Worm (Caenorhabditis elegans) whole organism, L4 larva: Measurements from ENCODE around the gene nck-1.

Source experiments
- F10B5.3 ChIP-seq: sonication (generic microtip); optimal IDR thresholded peaks from 2 replicates; lab custom pipeline; 2016; ENCODE audit warnings: mild to moderate bottlenecking, missing genetic modification characterization, missing compliant biosample characterization
- R02D3.7 ChIP-seq: fragments of 150-350 bp; sonication (generic microtip); optimal IDR thresholded peaks from 3 replicates; lab custom pipeline; 2014; ENCODE audit warnings: missing biosample characterization, missing genetic modification characterization
- T26A8.4 ChIP-seq: fragments of 200-800 bp; sonication (Bioruptor generic); IDR thresholded peaks from 2 replicates; pipeline ENCODE4 v1.3.6; 2022; ENCODE audit warnings: missing genetic modification characterization, missing compliant biosample characterization
- Y48G9A.11 ChIP-seq: fragments of 200-800 bp; sonication (Bioruptor generic); IDR thresholded peaks from 2 replicates; pipeline ENCODE4 v1.3.6; 2022; ENCODE audit warnings: missing genetic modification reagents, missing genetic modification characterization, missing compliant biosample characterization
- aly-2 ChIP-seq: sonication (generic microtip); optimal IDR thresholded peaks from 2 replicates; lab custom pipeline; 2018; ENCODE audit warnings: missing biosample characterization, missing genetic modification characterization
- ama-1 ChIP-seq: fragments of 150-350 bp; optimal IDR thresholded peaks from 2 replicates; lab custom pipeline; 2014; ENCODE audit warnings: inconsistent platforms, mixed read lengths
- ceh-20 ChIP-seq: fragments of 200-800 bp; sonication (Bioruptor generic); IDR thresholded peaks from 2 replicates; pipeline ENCODE4 v1.3.6; 2022; ENCODE audit warnings: missing genetic modification reagents, missing genetic modification characterization, missing compliant biosample characterization
- ceh-32 ChIP-seq: sonication (generic microtip); optimal IDR thresholded peaks from 2 replicates; lab custom pipeline; 2016; ENCODE audit warnings: mild to moderate bottlenecking, missing genetic modification characterization, missing compliant biosample characterization; ENCODE audit not compliant: poor library complexity
- ceh-44 ChIP-seq: fragments of 200-800 bp; sonication (Bioruptor generic); IDR thresholded peaks from 2 replicates; pipeline ENCODE4 v1.3.6; 2022; ENCODE audit warnings: missing genetic modification reagents, missing genetic modification characterization, missing compliant biosample characterization
- cey-2 ChIP-seq: sonication (generic microtip); optimal IDR thresholded peaks from 3 replicates; lab custom pipeline; 2017; ENCODE audit warnings: missing genetic modification characterization, mild to moderate bottlenecking, missing compliant biosample characterization, antibody characterized with exemption, borderline replicate concordance; ENCODE audit not compliant: insufficient read depth
- daf-12 ChIP-seq: fragments of 150-350 bp; optimal IDR thresholded peaks from 2 replicates; lab custom pipeline; 2014; ENCODE audit warnings: missing biosample characterization, missing genetic modification reagents, missing genetic modification characterization
- daf-16 ChIP-seq, 3 experiments: sonication (generic microtip); optimal IDR thresholded peaks; 2 replicates each; lab custom pipeline; 2016 to 2017; ENCODE audit warnings: missing genetic modification characterization in 3 of 3, missing genetic modification reagents in 3 of 3, mild to moderate bottlenecking in 2 of 3, missing compliant biosample characterization in 2 of 3, missing biosample characterization in 1 of 3, moderate library complexity in 1 of 3
- daf-19 ChIP-seq: fragments of 200-800 bp; sonication (Bioruptor generic); conservative IDR thresholded peaks from 2 replicates; pipeline ENCODE4 v1.3.6; 2022; ENCODE audit warnings: missing genetic modification characterization, missing compliant biosample characterization
- dmd-6 ChIP-seq: fragments of 200-800 bp; sonication (Bioruptor generic); IDR thresholded peaks from 2 replicates; pipeline ENCODE4 v1.3.6; 2022; ENCODE audit warnings: missing genetic modification reagents, missing genetic modification characterization, missing compliant biosample characterization
- dpl-1 ChIP-seq: fragments of 150-350 bp; optimal IDR thresholded peaks from 2 replicates; lab custom pipeline; 2014; ENCODE audit warnings: missing biosample characterization, missing genetic modification reagents, missing genetic modification characterization
- gei-8 ChIP-seq: fragments of 200-800 bp; sonication (Bioruptor generic); optimal IDR thresholded peaks from 2 replicates; lab custom pipeline; 2018; ENCODE audit warnings: mild to moderate bottlenecking, missing genetic modification characterization, missing compliant biosample characterization
- hmg-1.1 ChIP-seq: fragments of 200-800 bp; sonication (Bioruptor generic); IDR thresholded peaks from 2 replicates; pipeline ENCODE4 v1.3.6; 2022; ENCODE audit warnings: missing genetic modification reagents, missing genetic modification characterization, missing compliant biosample characterization
- jun-1 ChIP-seq: fragments of 150-350 bp; optimal IDR thresholded peaks from 2 replicates; lab custom pipeline; 2014; ENCODE audit warnings: missing biosample characterization, missing genetic modification reagents, missing genetic modification characterization
- lim-7 ChIP-seq: fragments of 200-800 bp; sonication (Bioruptor generic); IDR thresholded peaks from 2 replicates; pipeline ENCODE4 v1.3.6; 2022; ENCODE audit warnings: missing genetic modification characterization, missing compliant biosample characterization
- lin-15B ChIP-seq: fragments of 150-350 bp; sonication (generic microtip); optimal IDR thresholded peaks from 3 replicates; lab custom pipeline; 2014; ENCODE audit warnings: missing biosample characterization, missing genetic modification characterization
- lin-29 ChIP-seq: fragments of 200-800 bp; sonication (Bioruptor generic); IDR thresholded peaks from 2 replicates; pipeline ENCODE4 v1.3.6; 2022; ENCODE audit warnings: missing genetic modification reagents, missing genetic modification characterization, missing compliant biosample characterization
- lin-38 ChIP-seq: fragments of 200-800 bp; sonication (Bioruptor generic); IDR thresholded peaks from 2 replicates; pipeline ENCODE4 v1.3.6; 2022; ENCODE audit warnings: missing genetic modification reagents, missing genetic modification characterization, missing compliant biosample characterization
- lin-39 ChIP-seq: fragments of 150-350 bp; optimal IDR thresholded peaks from 2 replicates; lab custom pipeline; 2014; ENCODE audit warnings: missing biosample characterization, missing genetic modification reagents, missing genetic modification characterization
- lir-3 ChIP-seq: sonication (generic microtip); optimal IDR thresholded peaks from 2 replicates; lab custom pipeline; 2016; ENCODE audit warnings: mild to moderate bottlenecking, missing genetic modification characterization, missing compliant biosample characterization
- madf-9 ChIP-seq: fragments of 200-800 bp; sonication (Bioruptor generic); conservative IDR thresholded peaks from 2 replicates; pipeline ENCODE4 v1.3.6; 2022; ENCODE audit warnings: missing genetic modification reagents, missing genetic modification characterization, missing compliant biosample characterization
- mep-1 ChIP-seq: fragments of 150-350 bp; sonication (generic microtip); optimal IDR thresholded peaks from 3 replicates; lab custom pipeline; 2014; ENCODE audit warnings: missing biosample characterization, missing genetic modification characterization
- mes-2 ChIP-seq: sonication (generic microtip); optimal IDR thresholded peaks from 2 replicates; lab custom pipeline; 2016; ENCODE audit warnings: missing genotype, mild to moderate bottlenecking, missing genetic modification characterization, missing compliant biosample characterization; ENCODE audit not compliant: poor library complexity, severe bottlenecking
- mxl-3 ChIP-seq: fragments of 200-800 bp; sonication (Bioruptor generic); optimal IDR thresholded peaks from 2 replicates; lab custom pipeline; 2018; ENCODE audit warnings: mild to moderate bottlenecking, missing genetic modification characterization, missing compliant biosample characterization
- nhr-11 ChIP-seq: fragments of 150-350 bp; optimal IDR thresholded peaks from 2 replicates; lab custom pipeline; 2014; ENCODE audit warnings: missing biosample characterization, missing genetic modification characterization
- nhr-237 ChIP-seq: sonication (generic microtip); optimal IDR thresholded peaks from 2 replicates; lab custom pipeline; 2017; ENCODE audit warnings: missing biosample characterization, missing genetic modification characterization
- nhr-28 ChIP-seq: fragments of 150-350 bp; optimal IDR thresholded peaks from 2 replicates; lab custom pipeline; 2014; ENCODE audit warnings: missing biosample characterization, missing genetic modification characterization
- nhr-42 ChIP-seq: fragments of 200-800 bp; sonication (Bioruptor generic); IDR thresholded peaks from 2 replicates; pipeline ENCODE4 v1.3.6; 2022; ENCODE audit warnings: missing genetic modification characterization, missing compliant biosample characterization
- nhr-48 ChIP-seq: sonication (generic microtip); optimal IDR thresholded peaks from 2 replicates; lab custom pipeline; 2016; ENCODE audit warnings: mild to moderate bottlenecking, missing genetic modification characterization, missing compliant biosample characterization
- nhr-6 ChIP-seq: fragments of 150-350 bp; optimal IDR thresholded peaks from 2 replicates; lab custom pipeline; 2014; ENCODE audit warnings: missing biosample characterization, missing genetic modification characterization
- pha-4 ChIP-seq, 2 experiments: fragments of 150-350 bp in 1 of 2; fragments of 200-800 bp in 1 of 2; sonication (Bioruptor generic) in 1 of 2; IDR thresholded peaks in 1 of 2; optimal IDR thresholded peaks in 1 of 2; 2 replicates each; pipeline versions ENCODE4 v1.3.6 to Lab custom; 2014 to 2022; ENCODE audit warnings: missing genetic modification characterization in 2 of 2, missing genetic modification reagents in 2 of 2, missing biosample characterization in 1 of 2, missing compliant biosample characterization in 1 of 2
- php-3 ChIP-seq: fragments of 200-800 bp; sonication (Bioruptor generic); IDR thresholded peaks from 2 replicates; pipeline ENCODE4 v1.3.6; 2022; ENCODE audit warnings: missing genetic modification reagents, missing genetic modification characterization, missing compliant biosample characterization
- saeg-2 ChIP-seq: fragments of 200-800 bp; sonication (Bioruptor generic); IDR thresholded peaks from 2 replicates; pipeline ENCODE4 v1.3.6; 2022; ENCODE audit warnings: missing genetic modification reagents, missing genetic modification characterization, missing compliant biosample characterization
- sdz-12 ChIP-seq: fragments of 200-800 bp; sonication (Bioruptor generic); optimal IDR thresholded peaks from 2 replicates; lab custom pipeline; 2018; ENCODE audit warnings: mild to moderate bottlenecking, missing genetic modification characterization, missing compliant biosample characterization
- set-16 ChIP-seq: fragments of 200-800 bp; sonication (Bioruptor generic); IDR thresholded peaks from 2 replicates; pipeline ENCODE4 v1.3.6; 2022; ENCODE audit warnings: missing genetic modification reagents, missing genetic modification characterization, missing compliant biosample characterization
- skn-1 ChIP-seq: fragments of 150-350 bp; optimal IDR thresholded peaks from 2 replicates; lab custom pipeline; 2014; ENCODE audit warnings: missing biosample characterization, missing genetic modification characterization
- snpc-1.2 ChIP-seq: fragments of 200-800 bp; sonication (Bioruptor generic); IDR thresholded peaks from 2 replicates; pipeline ENCODE4 v1.3.6; 2022; ENCODE audit warnings: missing genetic modification reagents, missing genetic modification characterization, missing compliant biosample characterization
- spr-1 ChIP-seq: sonication (generic microtip); optimal IDR thresholded peaks from 2 replicates; lab custom pipeline; 2016; ENCODE audit warnings: mild to moderate bottlenecking, missing genetic modification characterization, missing compliant biosample characterization
- tag-97 ChIP-seq: fragments of 200-800 bp; sonication (Bioruptor generic); IDR thresholded peaks from 2 replicates; pipeline ENCODE4 v1.3.6; 2022; ENCODE audit warnings: missing genetic modification characterization, missing compliant biosample characterization
- unc-39 ChIP-seq: sonication (generic microtip); optimal IDR thresholded peaks from 2 replicates; lab custom pipeline; 2017; ENCODE audit warnings: missing biosample characterization, missing genetic modification characterization
- unc-62 ChIP-seq, 3 experiments: fragments of 150-350 bp in 1 of 3; sonication (generic microtip); optimal IDR thresholded peaks in 2 of 3; peaks in 1 of 3; 1 replicate in 1 of 3; 2 replicates in 2 of 3; lab custom pipeline; 2014 to 2017; ENCODE audit warnings: missing biosample characterization in 3 of 3, missing genetic modification characterization in 3 of 3, missing genetic modification reagents in 3 of 3, missing genotype in 1 of 3
- vab-7 ChIP-seq: fragments of 200-800 bp; sonication (Bioruptor generic); IDR thresholded peaks from 2 replicates; pipeline ENCODE4 v1.3.6; 2022; ENCODE audit warnings: missing genetic modification reagents, missing genetic modification characterization, missing compliant biosample characterization
- zip-11 ChIP-seq: fragments of 200-800 bp; sonication (Bioruptor generic); IDR thresholded peaks from 2 replicates; pipeline ENCODE4 v1.3.6; 2022; ENCODE audit warnings: missing genetic modification characterization, missing compliant biosample characterization
- ztf-11 ChIP-seq: fragments of 150-350 bp; optimal IDR thresholded peaks from 2 replicates; lab custom pipeline; 2014; ENCODE audit warnings: missing biosample characterization, missing genetic modification characterization

The nck-1 gene

ce11 chrX:4145051-4145826 lies 8.0 kb downstream of the nck-1 start (continued):
- TF ChIP-seq set-16 (GFP tag; lab: Robert Waterston, UW) (peak; percentile 60; the same call in 1 of the 2 replicates), Y48G9A.11 (GFP tag; lab: Robert Waterston, UW) (no peak), nhr-48 (peak; percentile 65), daf-12 (tag; lab: Kevin White, UChicago) (no peak), zip-11 (GFP tag; lab: Robert Waterston, UW) (no peak), ama-1 (lab: Kevin White, UChicago) (peak; percentile 80), nhr-237 (tag; lab: Kevin White, UChicago) (no peak), lir-3 (no peak), dmd-6 (GFP tag; lab: Robert Waterston, UW) (peak; percentile 97), unc-39 (tag; lab: Kevin White, UChicago) (no peak), T26A8.4 (peak; percentile 35), lin-38 (GFP tag; lab: Robert Waterston, UW) (peak; percentile 35), aly-2 (tag; lab: Kevin White, UChicago) (no peak), lin-39 (tag; lab: Kevin White, UChicago) (no peak), lin-29 (no peak), vab-7 (GFP tag; lab: Robert Waterston, UW) (no peak), pha-4 (GFP tag; IDR thresholded peaks at IDR 0.05; lab: Robert Waterston, UW) (peak; percentile 38; the same call in 1 of the 2 replicates), pha-4 (tag; optimal IDR thresholded peaks at IDR 0.05; lab: Kevin White, UChicago) (peak; percentile 55), tag-97 (no peak), daf-19 (GFP tag; lab: Robert Waterston, UW) (no peak), hmg-1.1 (peak; percentile 62), skn-1 (tag; lab: Kevin White, UChicago) (no peak), saeg-2 (GFP tag; lab: Robert Waterston, UW) (no peak), lin-15B (tag; lab: Kevin White, UChicago) (no peak), mes-2 (peak; percentile 63), php-3 (GFP tag; lab: Robert Waterston, UW) (peak; percentile 9; the same call in 1 of the 2 replicates), mep-1 (peak; percentile 82), jun-1 (tag; lab: Kevin White, UChicago) (no peak), mxl-3 (GFP tag; lab: Kevin White, UChicago) (peak; percentile 93), nhr-6 (tag; lab: Kevin White, UChicago) (peak; percentile 9), dpl-1 (GFP tag; lab: Kevin White, UChicago) (peak; percentile 23), snpc-1.2 (GFP tag; lab: Robert Waterston, UW) (no peak), sdz-12 (GFP tag; lab: Kevin White, UChicago) (no peak), madf-9 (0 out of 2 replicates have a peak, but pooled peaks have one; percentile 7), ceh-44 (GFP tag; lab: Robert Waterston, UW) (peak; percentile 67; the same call in 1 of the 2 replicates), lim-7 (GFP tag; lab: Robert Waterston, UW) (no peak), ztf-11 (tag; lab: Kevin White, UChicago) (no peak), R02D3.7 (tag; lab: Kevin White, UChicago) (no peak), daf-16 (GFP tag; optimal IDR thresholded peaks at IDR 0.05; lab: Kevin White, UChicago) (peak in 1 of 2 experiments; percentile 34), daf-16 (tag; optimal IDR thresholded peaks at IDR 0.05; lab: Kevin White, UChicago) (peak; percentile 70), nhr-42 (GFP tag; lab: Robert Waterston, UW) (0 out of 2 replicates have a peak, but pooled peaks have one; percentile 47), nhr-28 (tag; lab: Kevin White, UChicago) (peak; percentile 97), F10B5.3 (tag; lab: Kevin White, UChicago) (no peak), nhr-11 (tag; lab: Kevin White, UChicago) (peak; percentile 64), ceh-32 (tag; lab: Kevin White, UChicago) (no peak), spr-1 (tag; lab: Kevin White, UChicago) (peak; percentile 9), ceh-20 (GFP tag; lab: Robert Waterston, UW) (peak; percentile 15; the same call in 1 of the 2 replicates), unc-62 (GFP tag; optimal IDR thresholded peaks at IDR 0.05 in 1 of 2; lab: Kevin White, UChicago) (peak in 1 of 2 experiments; percentile 98), unc-62 (tag; optimal IDR thresholded peaks at IDR 0.05; lab: Kevin White, UChicago) (no peak), cey-2 (tag; lab: Kevin White, UChicago) (no peak), gei-8 (no peak)
